Worm (Caenorhabditis elegans): ENCODE results near the gene dct-6.

The dct-6 gene

ce11 chrIII:5988010-5988409, 21.8 kb downstream of the dct-6 start (continued):
- TF ChIP-seq alr-1 (tag; optimal IDR thresholded peaks at IDR 0.05; ENCODE audit: borderline replicate concordance) (no peak), ceh-88 (GFP tag; IDR thresholded peaks at IDR 0.05) (no peak), egl-27 (tag; optimal IDR thresholded peaks at IDR 0.05) (no peak), jun-1 (tag; optimal IDR thresholded peaks at IDR 0.05) (no peak), rnt-1 (tag; optimal IDR thresholded peaks at IDR 0.05) (peak; percentile 28), elt-3 (tag; optimal IDR thresholded peaks at IDR 0.05) (no peak), nhr-85 (tag) (no peak), hlh-4 (tag; optimal IDR thresholded peaks at IDR 0.05) (no peak), mep-1 (tag; optimal IDR thresholded peaks at IDR 0.05) (peak; percentile 15), fkh-8 (tag; optimal IDR thresholded peaks at IDR 0.05) (no peak), lin-35 (GFP tag; optimal IDR thresholded peaks at IDR 0.05) (peak in 1 of 2 experiments; percentile 4), mef-2 (tag; optimal IDR thresholded peaks at IDR 0.05) (no peak), lin-14 (GFP tag; optimal IDR thresholded peaks at IDR 0.05) (peak; percentile 50), fos-1 (tag; optimal IDR thresholded peaks at IDR 0.05) (no peak)

DNA sequence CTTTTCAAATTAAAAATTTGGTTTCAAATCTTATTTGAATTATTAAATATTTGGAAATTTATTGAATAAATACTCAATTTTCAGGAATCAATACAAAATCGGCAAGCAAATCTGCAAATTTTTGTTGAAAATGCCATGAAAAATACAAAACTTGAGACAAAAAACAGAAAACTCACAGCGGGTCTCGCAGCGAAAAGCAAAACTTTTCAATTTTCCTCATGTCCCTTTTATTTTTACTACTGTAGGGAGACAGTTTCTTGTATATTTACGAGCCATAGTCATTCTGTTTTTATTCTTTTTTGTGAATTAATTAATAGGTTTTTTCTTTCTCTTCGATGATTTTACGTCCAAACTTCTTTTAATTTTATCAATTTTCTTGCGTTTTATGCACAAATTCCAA, 22.2 kb downstream of the dct-6 start:
- TF ChIP-seq zip-4 (GFP tag; optimal IDR thresholded peaks at IDR 0.05) (no peak), pax-3 (tag; optimal IDR thresholded peaks at IDR 0.05) (no peak), dsc-1 (tag; optimal IDR thresholded peaks at IDR 0.05) (no peak), nhr-77 (tag; optimal IDR thresholded peaks at IDR 0.05) (no peak), irx-1 (tag; optimal IDR thresholded peaks at IDR 0.05) (no peak), egl-13 (tag; optimal IDR thresholded peaks at IDR 0.05) (no peak), nhr-20 (tag; optimal IDR thresholded peaks at IDR 0.05) (no peak), unc-98 (GFP tag; IDR thresholded peaks at IDR 0.05) (no peak)

ce11 chrIII:5988991-5989726, 22.9 kb downstream of the dct-6 start:
- TF ChIP-seq ces-1 (GFP tag; optimal IDR thresholded peaks at IDR 0.05) (no peak), C16A3.4 (tag; optimal IDR thresholded peaks at IDR 0.05) (no peak), nhr-11 (tag; optimal IDR thresholded peaks at IDR 0.05) (no peak), tlp-1 (tag; optimal IDR thresholded peaks at IDR 0.05) (no peak), nhr-28 (tag; optimal IDR thresholded peaks at IDR 0.05) (no peak), blmp-1 (tag; optimal IDR thresholded peaks at IDR 0.05) (peak; percentile 39), elt-2 (tag; optimal IDR thresholded peaks at IDR 0.05) (no peak), nhr-237 (tag; optimal IDR thresholded peaks at IDR 0.05) (no peak), pqm-1 (tag; optimal IDR thresholded peaks at IDR 0.05) (no peak), grh-1 (GFP tag; IDR thresholded peaks at IDR 0.05) (no peak), sptf-1 (tag; optimal IDR thresholded peaks at IDR 0.05) (no peak), snpc-4 (tag; optimal IDR thresholded peaks at IDR 0.05) (no peak), elt-3 (tag; optimal IDR thresholded peaks at IDR 0.05) (no peak), tbx-2 (tag; optimal IDR thresholded peaks at IDR 0.05) (peak; percentile 23), unc-86 (tag; optimal IDR thresholded peaks at IDR 0.05) (peak; percentile 24), ceh-8 (GFP tag; optimal IDR thresholded peaks at IDR 0.05) (no peak), nhr-12 (tag; optimal IDR thresholded peaks at IDR 0.05) (no peak), nhr-19 (GFP tag; conservative IDR thresholded peaks at IDR 0.05) (no peak), mef-2 (tag; optimal IDR thresholded peaks at IDR 0.05) (no peak), nhr-20 (tag; optimal IDR thresholded peaks at IDR 0.05) (peak; percentile 35), snu-23 (GFP tag; optimal IDR thresholded peaks at IDR 0.05) (peak; percentile 23), isw-1 (GFP tag; IDR thresholded peaks at IDR 0.05) (no peak), ama-1 (optimal IDR thresholded peaks at IDR 0.05) (peak; percentile 19), jun-1 (tag; optimal IDR thresholded peaks at IDR 0.05) (no peak), hlh-17 (GFP tag; optimal IDR thresholded peaks at IDR 0.05; ENCODE audit: borderline replicate concordance) (no peak), hlh-4 (tag; optimal IDR thresholded peaks at IDR 0.05) (no peak), lir-3 (tag; optimal IDR thresholded peaks at IDR 0.05; ENCODE audit: poor library complexity) (no peak), egl-27 (tag; optimal IDR thresholded peaks at IDR 0.05) (no peak), pax-3 (tag; optimal IDR thresholded peaks at IDR 0.05) (no peak), sup-37 (GFP tag; optimal IDR thresholded peaks at IDR 0.05) (no peak), unc-62 (GFP tag; optimal IDR thresholded peaks at IDR 0.05) (no peak), ceh-82 (tag; optimal IDR thresholded peaks at IDR 0.05) (no peak), sox-4 (tag; optimal IDR thresholded peaks at IDR 0.05) (no peak)

Measured in whole organism, L1 larva.